Worm (Caenorhabditis elegans) whole organism, L1 larva: ENCODE data around the gene D2023.6.
A peak's percentile ranks its signal among the peaks of the same experiment; 100 is the strongest.

Experiments
- C16A3.4 ChIP-seq: fragments of 150-350 bp; optimal IDR thresholded peaks from 2 replicates; lab custom pipeline; 2014; ENCODE audit warnings: missing biosample characterization, missing genetic modification characterization
- C34B4.2 ChIP-seq: sonication (generic microtip); optimal IDR thresholded peaks from 2 replicates; lab custom pipeline; 2017; ENCODE audit warnings: mild to moderate bottlenecking, missing genetic modification characterization, missing compliant biosample characterization
- F16B12.6 ChIP-seq: fragments of 150-350 bp; optimal IDR thresholded peaks from 2 replicates; lab custom pipeline; 2014; ENCODE audit warnings: missing biosample characterization, missing genetic modification characterization
- Y116A8C.19 ChIP-seq: sonication (generic microtip); optimal IDR thresholded peaks from 2 replicates; lab custom pipeline; 2016; ENCODE audit warnings: missing compliant biosample characterization, missing genetic modification characterization, borderline replicate concordance
- aha-1 ChIP-seq: fragments of 150-350 bp; optimal IDR thresholded peaks from 2 replicates; lab custom pipeline; 2014; ENCODE audit warnings: missing biosample characterization, missing genetic modification characterization
- ceh-8 ChIP-seq: fragments of 200-800 bp; sonication (Bioruptor generic); optimal IDR thresholded peaks from 2 replicates; lab custom pipeline; 2018; ENCODE audit warnings: mild to moderate bottlenecking, missing genetic modification characterization, moderate library complexity, missing compliant biosample characterization
- ces-1 ChIP-seq: fragments of 150-350 bp; optimal IDR thresholded peaks from 2 replicates; lab custom pipeline; 2014; ENCODE audit warnings: missing biosample characterization, missing genetic modification reagents, missing genetic modification characterization
- efl-1 ChIP-seq, 4 experiments: fragments of 150-350 bp; optimal IDR thresholded peaks in 3 of 4; peaks in 1 of 4; 1 replicate in 1 of 4; 2 replicates in 3 of 4; lab custom pipeline; 2014; ENCODE audit warnings: missing biosample characterization in 2 of 4, missing genetic modification characterization in 2 of 4, missing genetic modification reagents in 2 of 4
- efl-3 ChIP-seq: fragments of 200-800 bp; sonication (Bioruptor generic); optimal IDR thresholded peaks from 2 replicates; lab custom pipeline; 2018; ENCODE audit warnings: mild to moderate bottlenecking, missing genetic modification characterization, missing compliant biosample characterization
- egl-13 ChIP-seq: sonication (generic microtip); optimal IDR thresholded peaks from 2 replicates; lab custom pipeline; 2016; ENCODE audit warnings: missing genotype, missing genetic modification reagents, missing genetic modification characterization, missing compliant biosample characterization
- egl-27 ChIP-seq, 2 experiments: fragments of 150-350 bp in 1 of 2; sonication (generic microtip); optimal IDR thresholded peaks; 3 replicates each; lab custom pipeline; 2017 to 2018; ENCODE audit warnings: missing biosample characterization in 2 of 2, missing genetic modification characterization in 2 of 2, missing genetic modification reagents in 2 of 2
- elt-2 ChIP-seq: sonication (generic microtip); optimal IDR thresholded peaks from 2 replicates; lab custom pipeline; 2016; ENCODE audit warnings: missing genetic modification characterization, mild to moderate bottlenecking, inconsistent platforms, missing compliant biosample characterization, missing genetic modification reagents
- ets-5 ChIP-seq: fragments of 200-800 bp; sonication (Bioruptor generic); IDR thresholded peaks from 2 replicates; pipeline ENCODE4 v1.3.6; 2022; ENCODE audit warnings: missing genetic modification characterization, missing compliant biosample characterization
- fkh-4 ChIP-seq: sonication (generic microtip); optimal IDR thresholded peaks from 2 replicates; lab custom pipeline; 2016; ENCODE audit warnings: missing compliant biosample characterization, missing genetic modification characterization, borderline replicate concordance
- fkh-8 ChIP-seq: sonication (generic microtip); optimal IDR thresholded peaks from 2 replicates; lab custom pipeline; 2016; ENCODE audit warnings: mild to moderate bottlenecking, missing genetic modification characterization, missing compliant biosample characterization
- grh-1 ChIP-seq: fragments of 200-800 bp; sonication (Bioruptor generic); IDR thresholded peaks from 2 replicates; pipeline ENCODE4 v1.3.6; 2022; ENCODE audit warnings: missing genetic modification reagents, missing genetic modification characterization, missing compliant biosample characterization
- hlh-4 ChIP-seq: sonication (generic microtip); optimal IDR thresholded peaks from 2 replicates; lab custom pipeline; 2016; ENCODE audit warnings: mild to moderate bottlenecking, missing genetic modification characterization, missing compliant biosample characterization
- jun-1 ChIP-seq: fragments of 150-350 bp; optimal IDR thresholded peaks from 2 replicates; lab custom pipeline; 2014; ENCODE audit warnings: missing biosample characterization, missing genetic modification reagents, missing genetic modification characterization
- lin-14 ChIP-seq: fragments of 200-800 bp; sonication (Bioruptor generic); optimal IDR thresholded peaks from 2 replicates; lab custom pipeline; 2018; ENCODE audit warnings: mild to moderate bottlenecking, missing genetic modification characterization, moderate library complexity, missing compliant biosample characterization
- lin-35 ChIP-seq, 2 experiments: fragments of 150-350 bp; optimal IDR thresholded peaks; 2 replicates each; lab custom pipeline; 2014; ENCODE audit warnings: missing biosample characterization in 2 of 2, missing genetic modification characterization in 2 of 2, missing genetic modification reagents in 2 of 2
- lsy-2 ChIP-seq, 2 experiments: fragments of 150-350 bp; optimal IDR thresholded peaks; 2 replicates each; lab custom pipeline; 2014; ENCODE audit warnings: missing biosample characterization in 2 of 2, missing genetic modification characterization in 2 of 2
- mdl-1 ChIP-seq, 2 experiments: fragments of 150-350 bp; optimal IDR thresholded peaks; 2 replicates each; lab custom pipeline; 2014 to 2017; ENCODE audit warnings: missing biosample characterization in 2 of 2, missing genetic modification characterization in 2 of 2, inconsistent platforms in 1 of 2
- mep-1 ChIP-seq: fragments of 150-350 bp; optimal IDR thresholded peaks from 2 replicates; lab custom pipeline; 2014; ENCODE audit warnings: missing biosample characterization, missing genetic modification characterization
- nhr-11 ChIP-seq: fragments of 150-350 bp; optimal IDR thresholded peaks from 2 replicates; lab custom pipeline; 2014; ENCODE audit warnings: missing biosample characterization, missing genetic modification characterization
- nhr-19 ChIP-seq: fragments of 200-800 bp; sonication (Bioruptor generic); conservative IDR thresholded peaks from 2 replicates; pipeline ENCODE4 v1.3.6; 2022; ENCODE audit warnings: missing genetic modification characterization, missing compliant biosample characterization
- nhr-20 ChIP-seq: sonication (generic microtip); optimal IDR thresholded peaks from 2 replicates; lab custom pipeline; 2016; ENCODE audit warnings: mild to moderate bottlenecking, missing genetic modification characterization, missing compliant biosample characterization
- nhr-237 ChIP-seq: fragments of 150-350 bp; optimal IDR thresholded peaks from 2 replicates; lab custom pipeline; 2014; ENCODE audit warnings: missing biosample characterization, missing genetic modification characterization
- nhr-28 ChIP-seq: fragments of 150-350 bp; optimal IDR thresholded peaks from 2 replicates; lab custom pipeline; 2014; ENCODE audit warnings: missing biosample characterization, missing genetic modification characterization
- nhr-47 ChIP-seq: sonication (generic microtip); optimal IDR thresholded peaks from 2 replicates; lab custom pipeline; 2016; ENCODE audit warnings: mild to moderate bottlenecking, missing genetic modification characterization, moderate library complexity, missing compliant biosample characterization
- nhr-71 ChIP-seq: sonication (generic microtip); optimal IDR thresholded peaks from 2 replicates; lab custom pipeline; 2016; ENCODE audit warnings: mild to moderate bottlenecking, missing genetic modification characterization, moderate library complexity, missing compliant biosample characterization
- nhr-77 ChIP-seq: fragments of 150-350 bp; optimal IDR thresholded peaks from 2 replicates; lab custom pipeline; 2014; ENCODE audit warnings: missing biosample characterization, missing genetic modification characterization
- nhr-85 ChIP-seq: sonication (generic microtip); peaks from one replicate; lab custom pipeline; 2016; ENCODE audit warnings: missing genetic modification characterization, inconsistent platforms, missing compliant biosample characterization
- pag-3 ChIP-seq: sonication (generic microtip); optimal IDR thresholded peaks from 2 replicates; lab custom pipeline; 2017; ENCODE audit warnings: missing genetic modification characterization, mild to moderate bottlenecking, missing compliant biosample characterization, antibody characterized with exemption, borderline replicate concordance; ENCODE audit not compliant: insufficient read depth
- pqm-1 ChIP-seq: sonication (generic microtip); optimal IDR thresholded peaks from 3 replicates; lab custom pipeline; 2017; ENCODE audit warnings: missing biosample characterization, missing genetic modification characterization
- snpc-4 ChIP-seq: fragments of 150-350 bp; optimal IDR thresholded peaks from 2 replicates; lab custom pipeline; 2014; ENCODE audit warnings: missing biosample characterization, missing genetic modification characterization
- snu-23 ChIP-seq: sonication (generic microtip); optimal IDR thresholded peaks from 2 replicates; lab custom pipeline; 2016; ENCODE audit warnings: missing genetic modification characterization, missing compliant biosample characterization
- sup-37 ChIP-seq: fragments of 200-800 bp; sonication (Bioruptor generic); optimal IDR thresholded peaks from 2 replicates; lab custom pipeline; 2018; ENCODE audit warnings: mild to moderate bottlenecking, missing genetic modification characterization, missing compliant biosample characterization
- swsn-7 ChIP-seq: sonication (generic microtip); optimal IDR thresholded peaks from 2 replicates; lab custom pipeline; 2016; ENCODE audit warnings: missing genetic modification characterization, missing compliant biosample characterization
- tbx-2 ChIP-seq: sonication (generic microtip); optimal IDR thresholded peaks from 2 replicates; lab custom pipeline; 2016; ENCODE audit warnings: missing genetic modification characterization, missing compliant biosample characterization
- unc-130 ChIP-seq: fragments of 150-350 bp; optimal IDR thresholded peaks from 2 replicates; lab custom pipeline; 2017; ENCODE audit warnings: missing biosample characterization, missing genetic modification characterization, inconsistent platforms
- unc-30 ChIP-seq: sonication (generic microtip); optimal IDR thresholded peaks from 2 replicates; lab custom pipeline; 2017; ENCODE audit warnings: missing biosample characterization, missing genetic modification characterization
- unc-62 ChIP-seq: fragments of 150-350 bp; optimal IDR thresholded peaks from 2 replicates; lab custom pipeline; 2014; ENCODE audit warnings: missing biosample characterization, missing genetic modification reagents, missing genetic modification characterization
- unc-98 ChIP-seq: fragments of 200-800 bp; sonication (Bioruptor generic); IDR thresholded peaks from 2 replicates; pipeline ENCODE4 v1.3.6; 2022; ENCODE audit warnings: missing genetic modification characterization, missing compliant biosample characterization
- zag-1 ChIP-seq: fragments of 150-350 bp; optimal IDR thresholded peaks from 2 replicates; lab custom pipeline; 2014; ENCODE audit warnings: missing biosample characterization, missing genetic modification characterization
- zip-4 ChIP-seq: fragments of 200-800 bp; sonication (Bioruptor generic); optimal IDR thresholded peaks from 2 replicates; lab custom pipeline; 2018; ENCODE audit warnings: mild to moderate bottlenecking, missing genetic modification characterization, moderate library complexity, missing compliant biosample characterization
- ztf-11 ChIP-seq, 2 experiments: sonication (generic microtip); optimal IDR thresholded peaks; 2 replicates each; lab custom pipeline; 2016 to 2017; ENCODE audit warnings: missing genetic modification characterization in 2 of 2, missing biosample characterization in 1 of 2, missing compliant biosample characterization in 1 of 2
- ztf-4 ChIP-seq: fragments of 150-350 bp; optimal IDR thresholded peaks from 2 replicates; lab custom pipeline; 2014; ENCODE audit warnings: missing biosample characterization, missing genetic modification characterization

Gene D2023.6

ce11 chrV:11854905-11855304 lies 27.8 kb downstream of the D2023.6 start:
- TF ChIP-seq nhr-71 (peak; percentile 64), unc-98 (no peak), unc-30 (no peak), pqm-1 (tag; lab: Kevin White, UChicago) (no peak), tbx-2 (tag; lab: Kevin White, UChicago) (peak; percentile 27), nhr-20 (tag; lab: Kevin White, UChicago) (peak; percentile 20), nhr-47 (tag; lab: Kevin White, UChicago) (peak; percentile 60), fkh-8 (tag; lab: Kevin White, UChicago) (peak; percentile 82), zag-1 (tag; lab: Kevin White, UChicago) (no peak), zip-4 (GFP tag; lab: Kevin White, UChicago) (no peak), sup-37 (GFP tag; lab: Kevin White, UChicago) (no peak), lin-14 (GFP tag; lab: Kevin White, UChicago) (peak; percentile 75), nhr-237 (tag; lab: Kevin White, UChicago) (peak; percentile 54), lsy-2 (tag; optimal IDR thresholded peaks at IDR 0.05; lab: Kevin White, UChicago) (peak; percentile 1 to 20), swsn-7 (tag; lab: Kevin White, UChicago) (peak; percentile 29), nhr-11 (tag; lab: Kevin White, UChicago) (peak; percentile 54), snpc-4 (tag; lab: Kevin White, UChicago) (no peak)

DNA sequence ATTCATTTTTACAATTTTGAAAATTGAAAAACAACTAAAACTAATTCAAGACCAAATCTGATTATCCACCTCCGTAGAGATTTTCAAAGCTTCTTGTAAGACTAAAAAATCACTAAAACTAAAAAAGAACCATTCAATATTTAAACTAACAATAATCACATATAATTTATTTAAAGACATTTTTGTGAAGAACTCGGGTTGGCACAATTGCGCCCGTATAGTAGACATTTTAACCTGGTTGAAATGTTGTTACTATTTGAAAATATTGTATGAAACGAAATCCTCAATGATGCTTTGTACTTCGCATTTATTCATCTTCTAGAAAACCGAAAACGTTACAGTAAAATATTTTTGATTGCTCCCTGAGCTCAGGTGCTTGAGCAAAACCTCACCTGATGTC lies 28.9 kb downstream of the D2023.6 start:
- TF ChIP-seq C34B4.2 (tag; lab: Kevin White, UChicago) = no peak
- no peak for TF ChIP-seq pag-3
- TF ChIP-seq lin-14 (GFP tag; lab: Kevin White, UChicago) = no peak
- TF ChIP-seq fkh-4 (tag; lab: Kevin White, UChicago) = no peak
- no peak for TF ChIP-seq nhr-77
- no peak for TF ChIP-seq ces-1
- no peak for TF ChIP-seq ets-5
- TF ChIP-seq mdl-1 (tag; optimal IDR thresholded peaks at IDR 0.05; lab: Kevin White, UChicago) = no peak
- TF ChIP-seq ceh-8 (GFP tag; lab: Kevin White, UChicago) = no peak
- TF ChIP-seq aha-1 (tag; lab: Kevin White, UChicago) = no peak
- TF ChIP-seq elt-2 (tag; lab: Kevin White, UChicago) = no peak
- no peak for TF ChIP-seq F16B12.6 (tag; lab: Kevin White, UChicago)
- no peak for TF ChIP-seq jun-1 (tag; lab: Kevin White, UChicago)
- TF ChIP-seq unc-130 (tag; lab: Kevin White, UChicago) = no peak
- no peak for TF ChIP-seq efl-3 (GFP tag; lab: Kevin White, UChicago)
- TF ChIP-seq unc-62 (GFP tag; lab: Kevin White, UChicago) = no peak
- TF ChIP-seq hlh-4 (tag; lab: Kevin White, UChicago) = no peak

- TF ChIP-seq C34B4.2 (tag; lab: Kevin White, UChicago) (no peak), swsn-7 (tag; lab: Kevin White, UChicago) (no peak), efl-1 (optimal IDR thresholded peaks at IDR 0.05; lab: Kevin White, UChicago) (no peak), efl-1 (GFP tag; optimal IDR thresholded peaks at IDR 0.05 in 1 of 2; lab: Kevin White, UChicago) (peak in 1 of 2 experiments; percentile 38)
Observed at ce11 chrV:11857756-11858155, 30.6 kb downstream of the D2023.6 start.

- TF ChIP-seq nhr-71 (peak; percentile 11), Y116A8C.19 (tag; lab: Kevin White, UChicago) (no peak), lin-14 (GFP tag; lab: Kevin White, UChicago) (peak; percentile 45), egl-27 (tag; optimal IDR thresholded peaks at IDR 0.05; lab: Kevin White, UChicago) (no peak), hlh-4 (tag; lab: Kevin White, UChicago) (no peak), egl-13 (no peak), lsy-2 (tag; optimal IDR thresholded peaks at IDR 0.05; lab: Kevin White, UChicago) (peak in 1 of 2 experiments; percentile 16), nhr-28 (tag; lab: Kevin White, UChicago) (no peak), ztf-4 (tag; lab: Kevin White, UChicago) (no peak), mep-1 (tag; lab: Kevin White, UChicago) (peak; percentile 23), snpc-4 (tag; lab: Kevin White, UChicago) (no peak), nhr-85 (peak; percentile 64), C16A3.4 (tag; lab: Kevin White, UChicago) (no peak), unc-130 (tag; lab: Kevin White, UChicago) (peak; percentile 3), lin-35 (GFP tag; optimal IDR thresholded peaks at IDR 0.05; lab: Kevin White, UChicago) (peak in 1 of 2 experiments; percentile 19), nhr-19 (GFP tag; lab: Robert Waterston, UW) (peak; percentile 32; the same call in 1 of the 2 replicates), efl-1 (optimal IDR thresholded peaks at IDR 0.05; lab: Kevin White, UChicago) (no peak), efl-1 (GFP tag; optimal IDR thresholded peaks at IDR 0.05 in 1 of 2; lab: Kevin White, UChicago) (peak in 1 of 2 experiments; percentile 12), snu-23 (GFP tag; lab: Kevin White, UChicago) (peak; percentile 23), ztf-11 (tag; optimal IDR thresholded peaks at IDR 0.05; lab: Kevin White, UChicago) (no peak), grh-1 (GFP tag; lab: Robert Waterston, UW) (no peak)
Observed at ce11 chrV:11858299-11858698, 31.1 kb downstream of the D2023.6 start.
